Worm (Caenorhabditis elegans) whole organism, L4/young adult: ENCODE results near the gene pid-1.
A peak's percentile ranks its signal among the peaks of the same experiment; 100 is the strongest.

Source experiments
- W03F9.2 ChIP-seq: fragments of 150-350 bp; optimal IDR thresholded peaks from 2 replicates; lab custom pipeline; 2014; ENCODE audit warnings: missing biosample characterization, missing genetic modification characterization
- him-1 ChIP-seq: sonication (generic microtip); optimal IDR thresholded peaks from 2 replicates; lab custom pipeline; 2016; ENCODE audit warnings: missing genotype, missing genetic modification reagents, missing genetic modification characterization, missing compliant biosample characterization

- TF ChIP-seq him-1 = peak; percentile 81
- no peak for TF ChIP-seq W03F9.2 (tag; lab: Kevin White, UChicago)
Measured at ce11 chrII:7642016-7642653, 48.2 kb downstream of the pid-1 start.
